Fruit fly (Drosophila melanogaster) whole organism, pupa: ENCODE data around the gene CG14442.
A peak's percentile ranks its signal among the peaks of the same experiment; 100 is the strongest.

Experiments
- CG10348 ChIP-seq: fragments of 200-800 bp; sonication (Bioruptor generic); IDR thresholded peaks from 2 replicates; pipeline ENCODE4 v1.3.6; 2022; ENCODE audit warnings: missing biosample characterization, missing genetic modification characterization
- CG12605 ChIP-seq: fragments of 200-800 bp; sonication (Bioruptor generic); IDR thresholded peaks from 2 replicates; pipeline ENCODE4 v1.3.6; 2022; ENCODE audit warnings: missing biosample characterization, missing genetic modification characterization
- CG14655 ChIP-seq: fragments of 200-800 bp; sonication (Bioruptor generic); optimal IDR thresholded peaks from 3 replicates; lab custom pipeline; 2017; ENCODE audit warnings: mild to moderate bottlenecking, missing biosample characterization, missing genetic modification reagents, missing genetic modification characterization
- CG15710 ChIP-seq: fragments of 200-800 bp; sonication (Bioruptor generic); optimal IDR thresholded peaks from 2 replicates; lab custom pipeline; 2018; ENCODE audit warnings: missing biosample characterization, mild to moderate bottlenecking, missing genetic modification characterization, moderate library complexity
- CG17806 ChIP-seq: fragments of 200-800 bp; sonication (Bioruptor generic); optimal IDR thresholded peaks from 2 replicates; lab custom pipeline; 2018; ENCODE audit warnings: missing biosample characterization, mild to moderate bottlenecking, missing genetic modification characterization, moderate library complexity
- CG32121 ChIP-seq: fragments of 200-800 bp; sonication (Bioruptor generic); IDR thresholded peaks from 2 replicates; pipeline ENCODE4 v1.3.6; 2022; ENCODE audit warnings: missing biosample characterization, missing genetic modification characterization
- CG34367 ChIP-seq: fragments of 200-800 bp; sonication (Bioruptor generic); optimal IDR thresholded peaks from 2 replicates; lab custom pipeline; 2018; ENCODE audit warnings: missing biosample characterization, mild to moderate bottlenecking, missing genetic modification characterization
- CG8301 ChIP-seq: fragments of 200-800 bp; sonication (Bioruptor generic); optimal IDR thresholded peaks from 2 replicates; lab custom pipeline; 2018; ENCODE audit warnings: missing biosample characterization, mild to moderate bottlenecking, missing genetic modification characterization
- D1 ChIP-seq: fragments of 200-800 bp; sonication (Bioruptor generic); optimal IDR thresholded peaks from 2 replicates; lab custom pipeline; 2018; ENCODE audit warnings: missing biosample characterization, mild to moderate bottlenecking, missing genetic modification characterization, moderate library complexity
- EcR ChIP-seq: fragments of 200-800 bp; sonication (Bioruptor generic); optimal IDR thresholded peaks from 3 replicates; lab custom pipeline; 2019; ENCODE audit warnings: missing biosample characterization, missing genetic modification characterization, mild to moderate bottlenecking, moderate library complexity, missing genetic modification reagents
- Pif1A ChIP-seq: fragments of 200-800 bp; sonication (Bioruptor generic); optimal IDR thresholded peaks from 3 replicates; lab custom pipeline; 2016; ENCODE audit warnings: missing biosample characterization, missing genetic modification characterization
- Pif1B ChIP-seq: fragments of 200-800 bp; sonication (Bioruptor generic); optimal IDR thresholded peaks from 3 replicates; lab custom pipeline; 2016; ENCODE audit warnings: missing biosample characterization, missing genetic modification characterization
- Snoo ChIP-seq: fragments of 200-800 bp; sonication (Bioruptor generic); optimal IDR thresholded peaks from 3 replicates; lab custom pipeline; 2017; ENCODE audit warnings: missing biosample characterization, mild to moderate bottlenecking, missing genetic modification characterization, inconsistent platforms
- rn ChIP-seq: fragments of 200-800 bp; sonication (Bioruptor generic); IDR thresholded peaks from 2 replicates; pipeline ENCODE4 v1.3.6; 2022; ENCODE audit warnings: missing biosample characterization, missing genetic modification characterization

DNA sequence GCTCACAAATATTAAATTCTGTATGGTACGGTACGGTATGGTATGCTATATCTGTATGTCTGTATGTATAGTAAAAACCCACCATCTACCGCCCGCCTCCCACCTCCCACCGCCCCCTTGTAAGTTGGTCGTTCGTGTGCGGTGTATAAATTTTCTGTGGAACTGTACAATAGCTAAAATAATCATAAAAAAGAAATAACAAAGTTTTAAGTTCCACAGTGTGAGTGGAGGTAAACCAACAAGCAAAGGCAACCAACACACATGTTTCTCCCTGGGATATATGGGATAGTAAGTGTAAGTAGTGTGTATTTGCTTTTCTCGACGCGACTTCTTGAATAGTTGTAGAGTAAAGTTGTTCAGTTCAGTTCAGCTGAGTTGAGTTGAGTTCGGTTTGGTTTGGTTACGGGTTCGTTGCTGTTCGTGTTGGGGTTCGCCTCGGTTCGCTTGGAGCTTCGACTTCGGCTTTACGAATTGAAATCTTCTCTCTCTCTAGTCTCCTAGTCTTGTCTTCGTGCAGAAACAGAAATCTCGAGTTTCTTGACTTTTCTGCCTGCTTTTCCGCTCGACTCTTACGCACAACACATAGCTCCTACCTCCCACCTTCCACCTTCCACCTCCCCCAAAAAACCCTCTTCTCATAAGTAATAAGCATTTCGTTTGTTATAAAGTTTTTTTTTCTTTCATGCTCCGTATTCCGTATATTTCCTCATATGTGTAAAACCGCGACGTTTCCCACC, 11.9 kb upstream of the CG14442 start:
- TF ChIP-seq CG12605 (no peak), CG34367 (tag; lab: Kevin White, UChicago) (no peak), CG10348 (no peak), EcR (GFP tag; lab: Kevin White, UChicago) (peak; percentile 78), Pif1A (GFP tag; lab: Kevin White, UChicago) (no peak), CG14655 (GFP tag; lab: Kevin White, UChicago) (no peak), rn (GFP tag; lab: Robert Waterston, UW) (no peak), CG15710 (tag; lab: Kevin White, UChicago) (no peak), D1 (tag; lab: Kevin White, UChicago) (no peak), CG17806 (tag; lab: Kevin White, UChicago) (no peak), CG32121 (no peak), CG8301 (tag; lab: Kevin White, UChicago) (no peak), Snoo (tag; lab: Kevin White, UChicago) (no peak), Pif1B (GFP tag; lab: Kevin White, UChicago) (no peak)
